Fruit fly (Drosophila melanogaster) whole organism, embryonic: ENCODE results near the gene CG11980.

Experiments
- Ada2b ChIP-seq: fragments of 200-800 bp; sonication (Bioruptor generic); IDR thresholded peaks from 2 replicates; pipeline ENCODE4 v1.3.6; 2022; ENCODE audit warnings: missing biosample characterization, missing genetic modification characterization
- Asciz ChIP-seq: fragments of 200-800 bp; sonication (Bioruptor generic); optimal IDR thresholded peaks from 2 replicates; lab custom pipeline; 2017; ENCODE audit warnings: missing biosample characterization, mild to moderate bottlenecking, missing genetic modification characterization, missing genetic modification reagents
- CG10267 ChIP-seq: fragments of 200-800 bp; sonication (Bioruptor generic); optimal IDR thresholded peaks from 2 replicates; lab custom pipeline; 2018; ENCODE audit warnings: missing biosample characterization, mild to moderate bottlenecking, missing genetic modification characterization, moderate library complexity
- CG12299 ChIP-seq: fragments of 200-800 bp; sonication (Bioruptor generic); optimal IDR thresholded peaks from 2 replicates; lab custom pipeline; 2018; ENCODE audit warnings: missing biosample characterization, mild to moderate bottlenecking, missing genetic modification characterization
- CG12744 ChIP-seq: fragments of 200-800 bp; sonication (Bioruptor generic); optimal IDR thresholded peaks from 2 replicates; lab custom pipeline; 2016; ENCODE audit warnings: missing biosample characterization, missing genetic modification characterization
- CG14441 ChIP-seq: fragments of 200-800 bp; sonication (Bioruptor generic); IDR thresholded peaks from 2 replicates; pipeline ENCODE4 v1.3.6; 2022; ENCODE audit warnings: missing biosample characterization, missing genetic modification characterization
- CG15514 ChIP-seq: fragments of 200-800 bp; sonication (Bioruptor generic); optimal IDR thresholded peaks from 3 replicates; lab custom pipeline; 2017; ENCODE audit warnings: missing biosample characterization, missing genetic modification characterization, mild to moderate bottlenecking, moderate library complexity, missing genetic modification reagents
- CG18619 ChIP-seq: fragments of 200-800 bp; sonication (Bioruptor generic); optimal IDR thresholded peaks from 3 replicates; lab custom pipeline; 2017; ENCODE audit warnings: missing biosample characterization, mild to moderate bottlenecking, missing genetic modification characterization
- CG2199 ChIP-seq: fragments of 200-800 bp; sonication (Bioruptor generic); IDR thresholded peaks from 3 replicates; pipeline ENCODE4 v1.3.6; 2022; ENCODE audit warnings: missing biosample characterization, missing genetic modification characterization
- CG2889 ChIP-seq: fragments of 200-800 bp; sonication (Bioruptor generic); IDR thresholded peaks from 3 replicates; pipeline ENCODE4 v1.3.6; 2022; ENCODE audit warnings: missing biosample characterization, missing genetic modification characterization
- CG32532 ChIP-seq: fragments of 200-800 bp; sonication (Bioruptor generic); IDR thresholded peaks from 2 replicates; pipeline ENCODE4 v1.3.6; 2022; ENCODE audit warnings: missing biosample characterization, missing genetic modification characterization
- CG34376 ChIP-seq: fragments of 200-800 bp; sonication (Bioruptor generic); optimal IDR thresholded peaks from 2 replicates; lab custom pipeline; 2018; ENCODE audit warnings: missing biosample characterization, mild to moderate bottlenecking, missing genetic modification characterization
- CG4328 ChIP-seq: fragments of 200-800 bp; sonication (Bioruptor generic); optimal IDR thresholded peaks from 3 replicates; lab custom pipeline; 2017; ENCODE audit warnings: missing biosample characterization, missing genetic modification reagents, missing genetic modification characterization
- CG5245 ChIP-seq: fragments of 200-800 bp; sonication (Bioruptor generic); optimal IDR thresholded peaks from 3 replicates; lab custom pipeline; 2016; ENCODE audit warnings: missing biosample characterization, missing genetic modification characterization
- CG6254 ChIP-seq: fragments of 200-800 bp; sonication (Bioruptor generic); optimal IDR thresholded peaks from 3 replicates; lab custom pipeline; 2017; ENCODE audit warnings: mild to moderate bottlenecking, missing biosample characterization, missing genetic modification reagents, missing genetic modification characterization
- CG6654 ChIP-seq: fragments of 200-800 bp; sonication (Bioruptor generic); optimal IDR thresholded peaks from 2 replicates; lab custom pipeline; 2017; ENCODE audit warnings: missing biosample characterization, mild to moderate bottlenecking, missing genetic modification characterization
- CG6765 ChIP-seq: fragments of 200-800 bp; sonication (Bioruptor generic); optimal IDR thresholded peaks from 3 replicates; lab custom pipeline; 2017; ENCODE audit warnings: missing biosample characterization, mild to moderate bottlenecking, missing genetic modification characterization
- CG6813 ChIP-seq: fragments of 200-800 bp; sonication (Bioruptor generic); optimal IDR thresholded peaks from 2 replicates; lab custom pipeline; 2017; ENCODE audit warnings: missing biosample characterization, missing genetic modification characterization, mild to moderate bottlenecking, moderate library complexity, missing genetic modification reagents
- CG8478 ChIP-seq: fragments of >200 bp; optimal IDR thresholded peaks from 2 replicates; lab custom pipeline; 2018
- CG9932 ChIP-seq: fragments of 200-800 bp; sonication (Bioruptor generic); IDR thresholded peaks from 2 replicates; pipeline ENCODE4 v1.3.6; 2022; ENCODE audit warnings: missing biosample characterization, missing genetic modification characterization
- CkIIα-i1 ChIP-seq: fragments of 200-800 bp; sonication (Bioruptor generic); IDR thresholded peaks from 2 replicates; pipeline ENCODE4 v1.3.6; 2022; ENCODE audit warnings: missing biosample characterization, missing genetic modification characterization
- ERR ChIP-seq: fragments of 200-800 bp; sonication (Bioruptor generic); optimal IDR thresholded peaks from 2 replicates; lab custom pipeline; 2016; ENCODE audit warnings: missing biosample characterization, missing genetic modification characterization
- Gug ChIP-seq: fragments of 200-800 bp; sonication (Bioruptor generic); IDR thresholded peaks from 4 replicates; pipeline ENCODE4 v1.3.6; 2022; ENCODE audit warnings: missing biosample characterization, missing genetic modification characterization
- H2.0 ChIP-seq: fragments of 200-800 bp; sonication (Bioruptor generic); IDR thresholded peaks from 2 replicates; pipeline ENCODE4 v1.3.6; 2022; ENCODE audit warnings: missing biosample characterization, missing genetic modification characterization
- HLH4C ChIP-seq: fragments of 200-800 bp; sonication (Bioruptor generic); IDR thresholded peaks from 3 replicates; pipeline ENCODE4 v1.3.6; 2022; ENCODE audit warnings: missing biosample characterization, missing genetic modification characterization; ENCODE audit not compliant: partially characterized antibody
- Hr3 ChIP-seq: fragments of 200-800 bp; sonication (Bioruptor generic); optimal IDR thresholded peaks from 3 replicates; lab custom pipeline; 2016; ENCODE audit warnings: missing biosample characterization, missing genetic modification characterization
- Max ChIP-seq: fragments of 200-800 bp; sonication (Bioruptor generic); optimal IDR thresholded peaks from 2 replicates; lab custom pipeline; 2016; ENCODE audit warnings: missing biosample characterization, mild to moderate bottlenecking, missing genetic modification characterization
- Optix ChIP-seq: fragments of 200-800 bp; sonication (Bioruptor generic); IDR thresholded peaks from 3 replicates; pipeline ENCODE4 v1.3.6; 2022; ENCODE audit warnings: missing biosample characterization, missing genetic modification characterization
- Pdp1 ChIP-seq, 2 experiments: fragments of 200-800 bp; sonication (Bioruptor generic); optimal IDR thresholded peaks; 3 replicates each; lab custom pipeline; 2016; ENCODE audit warnings: missing biosample characterization in 2 of 2, missing genetic modification characterization in 2 of 2, mild to moderate bottlenecking in 1 of 2, moderate library complexity in 1 of 2
- Sin3A ChIP-seq: fragments of >200 bp; optimal IDR thresholded peaks from 2 replicates; lab custom pipeline; 2018
- Trl ChIP-seq, 3 experiments: fragments of >200 bp in 2 of 3; fragments of 200-800 bp in 1 of 3; sonication (Bioruptor generic) in 1 of 3; optimal IDR thresholded peaks; 2 replicates in 1 of 3; 3 replicates in 2 of 3; lab custom pipeline; 2016 to 2017; ENCODE audit warnings: missing biosample characterization in 1 of 3, missing genetic modification characterization in 1 of 3
- cato ChIP-seq: fragments of 200-800 bp; sonication (Bioruptor generic); optimal IDR thresholded peaks from 2 replicates; lab custom pipeline; 2016; ENCODE audit warnings: missing biosample characterization, missing genetic modification characterization, borderline replicate concordance
- crc ChIP-seq: fragments of 200-800 bp; sonication (Bioruptor generic); optimal IDR thresholded peaks from 2 replicates; lab custom pipeline; 2016; ENCODE audit warnings: missing biosample characterization, missing genetic modification characterization
- crp ChIP-seq, 2 experiments: fragments of 200-800 bp; sonication (Bioruptor generic); optimal IDR thresholded peaks; 2 replicates in 1 of 2; 3 replicates in 1 of 2; lab custom pipeline; 2017; ENCODE audit warnings: missing biosample characterization in 2 of 2, missing genetic modification characterization in 2 of 2, mild to moderate bottlenecking in 1 of 2, moderate library complexity in 1 of 2
- da ChIP-seq: fragments of 200-800 bp; sonication (Bioruptor generic); optimal IDR thresholded peaks from 2 replicates; lab custom pipeline; 2016; ENCODE audit warnings: missing biosample characterization, missing genetic modification characterization
- dan ChIP-seq: fragments of 200-800 bp; sonication (Bioruptor generic); IDR thresholded peaks from 2 replicates; pipeline ENCODE4 v1.3.6; 2022; ENCODE audit warnings: missing biosample characterization, missing genetic modification characterization
- dimm ChIP-seq: fragments of 200-800 bp; sonication (Bioruptor generic); IDR thresholded peaks from 2 replicates; pipeline ENCODE4 v1.3.6; 2022; ENCODE audit warnings: missing biosample characterization, missing genetic modification characterization
- dpn ChIP-seq, 2 experiments: fragments of 200-800 bp; sonication (Bioruptor generic); optimal IDR thresholded peaks; 3 replicates each; lab custom pipeline; 2016; ENCODE audit warnings: missing biosample characterization in 2 of 2, missing genetic modification characterization in 2 of 2
- gro ChIP-seq: fragments of 200-800 bp; sonication (Bioruptor generic); optimal IDR thresholded peaks from 2 replicates; lab custom pipeline; 2016; ENCODE audit warnings: missing biosample characterization, missing genetic modification characterization
- knrl ChIP-seq: fragments of 200-800 bp; sonication (Bioruptor generic); IDR thresholded peaks from 3 replicates; pipeline ENCODE4 v1.3.6; 2022; ENCODE audit warnings: missing biosample characterization, missing genetic modification characterization; ENCODE audit not compliant: partially characterized antibody
- nom ChIP-seq: fragments of 200-800 bp; sonication (Bioruptor generic); optimal IDR thresholded peaks from 2 replicates; lab custom pipeline; 2017; ENCODE audit warnings: missing biosample characterization, missing genetic modification characterization, mild to moderate bottlenecking, moderate library complexity, missing genetic modification reagents
- p53 ChIP-seq: fragments of 200-800 bp; sonication (Bioruptor generic); optimal IDR thresholded peaks from 2 replicates; lab custom pipeline; 2016; ENCODE audit warnings: missing biosample characterization, missing genetic modification characterization
- pnt ChIP-seq: fragments of 200-800 bp; sonication (Bioruptor generic); optimal IDR thresholded peaks from 3 replicates; lab custom pipeline; 2016; ENCODE audit warnings: missing biosample characterization, missing genetic modification characterization
- pzg ChIP-seq: fragments of 200-800 bp; sonication (Bioruptor generic); optimal IDR thresholded peaks from 3 replicates; lab custom pipeline; 2018; ENCODE audit warnings: missing biosample characterization, mild to moderate bottlenecking, missing genetic modification characterization, moderate library complexity
- salm ChIP-seq: fragments of 200-800 bp; sonication (Bioruptor generic); optimal IDR thresholded peaks from 2 replicates; lab custom pipeline; 2018; ENCODE audit warnings: missing biosample characterization, mild to moderate bottlenecking, missing genetic modification characterization
- schlank ChIP-seq: fragments of 200-800 bp; sonication (Bioruptor generic); optimal IDR thresholded peaks from 2 replicates; lab custom pipeline; 2018; ENCODE audit warnings: missing biosample characterization, mild to moderate bottlenecking, missing genetic modification characterization
- scrt ChIP-seq: fragments of 200-800 bp; sonication (Bioruptor generic); optimal IDR thresholded peaks from 2 replicates; lab custom pipeline; 2018; ENCODE audit warnings: missing biosample characterization, mild to moderate bottlenecking, missing genetic modification characterization, moderate library complexity
- sima ChIP-seq: fragments of 200-800 bp; sonication (Bioruptor generic); optimal IDR thresholded peaks from 2 replicates; lab custom pipeline; 2016; ENCODE audit warnings: missing biosample characterization, missing genetic modification characterization
- stwl ChIP-seq: fragments of 200-800 bp; sonication (Bioruptor generic); optimal IDR thresholded peaks from 3 replicates; lab custom pipeline; 2018; ENCODE audit warnings: missing biosample characterization, mild to moderate bottlenecking, missing genetic modification characterization, moderate library complexity

Gene CG11980

dm6 chr3R:9033619-9034401 lies 30.0 kb downstream of the CG11980 start (continued):
- TF ChIP-seq crp (GFP tag; optimal IDR thresholded peaks at IDR 0.05; lab: Kevin White, UChicago) (peak; percentile 47 to 78), CG32532 (GFP tag; lab: Robert Waterston, UW) (0 out of 2 replicates have a peak, but pooled peaks have one; percentile 68), CG12744 (peak; percentile 7), pzg (GFP tag; lab: Kevin White, UChicago) (peak; percentile 4), Max (peak; percentile 71), Pdp1 (GFP tag; optimal IDR thresholded peaks at IDR 0.05; lab: Kevin White, UChicago) (peak; percentile 19 to 43), CG2889 (GFP tag; lab: Robert Waterston, UW) (no peak), dpn (GFP tag; optimal IDR thresholded peaks at IDR 0.05; lab: Kevin White, UChicago) (peak; percentile 42 to 73), CG9932 (GFP tag; lab: Robert Waterston, UW) (peak; percentile 57; the same call in 1 of the 2 replicates), CG14441 (GFP tag; lab: Robert Waterston, UW) (0 out of 2 replicates have a peak, but pooled peaks have one; percentile 37), nom (GFP tag; lab: Kevin White, UChicago) (peak; percentile 85), Sin3A (lab: Kevin White, UChicago) (no peak), CG15514 (GFP tag; lab: Kevin White, UChicago) (peak; percentile 67), CG12299 (tag; lab: Kevin White, UChicago) (peak; percentile 80), CG34376 (GFP tag; lab: Kevin White, UChicago) (peak; percentile 84), CG18619 (GFP tag; lab: Kevin White, UChicago) (peak; percentile 83), dimm (GFP tag; lab: Robert Waterston, UW) (no peak), CG6654 (GFP tag; lab: Kevin White, UChicago) (peak; percentile 44), Ada2b (0 out of 2 replicates have a peak, but pooled peaks have one; percentile 38), da (GFP tag; lab: Kevin White, UChicago) (no peak), CG6765 (peak; percentile 81), salm (tag; lab: Kevin White, UChicago) (peak; percentile 79), Trl (optimal IDR thresholded peaks at IDR 0.05; lab: Kevin White, UChicago) (peak; percentile 94 to 97), Trl (GFP tag; optimal IDR thresholded peaks at IDR 0.05; lab: Kevin White, UChicago) (peak; percentile 47), CG6254 (GFP tag; lab: Kevin White, UChicago) (peak; percentile 73), H2.0 (GFP tag; lab: Robert Waterston, UW) (no peak; the same call in 1 of the 2 replicates), Hr3 (peak; percentile 63), crc (GFP tag; lab: Kevin White, UChicago) (no peak), HLH4C (no peak; the same call in 2 of the 3 replicates), CG5245 (peak; percentile 38), CG2199 (peak; percentile 90), gro (GFP tag; lab: Kevin White, UChicago) (no peak), CG6813 (GFP tag; lab: Kevin White, UChicago) (peak; percentile 61), CkIIα-i1 (GFP tag; lab: Robert Waterston, UW) (no peak), scrt (GFP tag; lab: Kevin White, UChicago) (peak; percentile 82), sima (GFP tag; lab: Kevin White, UChicago) (no peak), CG8478 (no peak), CG4328 (GFP tag; lab: Kevin White, UChicago) (peak; percentile 81), dan (no peak), cato (no peak), CG10267 (peak; percentile 86), stwl (tag; lab: Kevin White, UChicago) (no peak), Gug (no peak), Asciz (peak; percentile 77), pnt (no peak), knrl (no peak), p53 (GFP tag; lab: Kevin White, UChicago) (no peak), schlank (peak; percentile 15), Optix (GFP tag; lab: Robert Waterston, UW) (no peak), ERR (GFP tag; lab: Kevin White, UChicago) (no peak)
